Worm (Caenorhabditis elegans) whole organism, L1 larva: ENCODE data around the gene lin-2.

Experiments
- C04F5.9 ChIP-seq: sonication (generic microtip); optimal IDR thresholded peaks from 2 replicates; lab custom pipeline; 2016; ENCODE audit warnings: missing genetic modification characterization, missing compliant biosample characterization
- C34B4.2 ChIP-seq: sonication (generic microtip); optimal IDR thresholded peaks from 2 replicates; lab custom pipeline; 2017; ENCODE audit warnings: mild to moderate bottlenecking, missing genetic modification characterization, missing compliant biosample characterization
- alr-1 ChIP-seq: fragments of 200-800 bp; sonication (Bioruptor generic); optimal IDR thresholded peaks from 2 replicates; lab custom pipeline; 2018; ENCODE audit warnings: borderline replicate concordance, mild to moderate bottlenecking, missing genetic modification characterization, missing compliant biosample characterization
- aly-2 ChIP-seq: fragments of 150-350 bp; optimal IDR thresholded peaks from 2 replicates; lab custom pipeline; 2014; ENCODE audit warnings: missing biosample characterization, missing genetic modification characterization
- blmp-1 ChIP-seq: fragments of 150-350 bp; optimal IDR thresholded peaks from 2 replicates; lab custom pipeline; 2014; ENCODE audit warnings: missing biosample characterization, missing genetic modification characterization
- ceh-63 ChIP-seq: fragments of 200-800 bp; sonication (Bioruptor generic); optimal IDR thresholded peaks from 2 replicates; lab custom pipeline; 2018; ENCODE audit warnings: mild to moderate bottlenecking, missing genetic modification characterization, missing compliant biosample characterization
- ceh-8 ChIP-seq: fragments of 200-800 bp; sonication (Bioruptor generic); optimal IDR thresholded peaks from 2 replicates; lab custom pipeline; 2018; ENCODE audit warnings: mild to moderate bottlenecking, missing genetic modification characterization, moderate library complexity, missing compliant biosample characterization
- ceh-82 ChIP-seq, 3 experiments: fragments of 150-350 bp in 1 of 3; sonication (generic microtip) in 2 of 3; optimal IDR thresholded peaks; 2 replicates each; lab custom pipeline; 2014 to 2017; ENCODE audit warnings: missing biosample characterization in 3 of 3, missing genetic modification characterization in 3 of 3
- ceh-90 ChIP-seq: sonication (generic microtip); optimal IDR thresholded peaks from 2 replicates; lab custom pipeline; 2016; ENCODE audit warnings: missing genetic modification characterization, missing compliant biosample characterization
- ces-1 ChIP-seq: fragments of 150-350 bp; optimal IDR thresholded peaks from 2 replicates; lab custom pipeline; 2014; ENCODE audit warnings: missing biosample characterization, missing genetic modification reagents, missing genetic modification characterization
- dpl-1 ChIP-seq, 3 experiments: fragments of 150-350 bp in 2 of 3; sonication (generic microtip) in 1 of 3; optimal IDR thresholded peaks; 2 replicates each; lab custom pipeline; 2014 to 2017; ENCODE audit warnings: missing biosample characterization in 3 of 3, missing genetic modification characterization in 3 of 3, missing genetic modification reagents in 3 of 3
- dsc-1 ChIP-seq: sonication (generic microtip); optimal IDR thresholded peaks from 2 replicates; lab custom pipeline; 2016; ENCODE audit warnings: mild to moderate bottlenecking, missing genetic modification characterization, missing compliant biosample characterization
- elt-3 ChIP-seq, 6 experiments: fragments of 150-350 bp in 1 of 6; sonication (generic microtip); optimal IDR thresholded peaks; 2 replicates each; lab custom pipeline; 2017 to 2018; ENCODE audit warnings: missing biosample characterization in 6 of 6, missing genetic modification characterization in 6 of 6, inconsistent platforms in 1 of 6
- ets-5 ChIP-seq: fragments of 200-800 bp; sonication (Bioruptor generic); IDR thresholded peaks from 2 replicates; pipeline ENCODE4 v1.3.6; 2022; ENCODE audit warnings: missing genetic modification characterization, missing compliant biosample characterization
- fkh-10 ChIP-seq: sonication (generic microtip); optimal IDR thresholded peaks from 2 replicates; lab custom pipeline; 2017; ENCODE audit warnings: missing biosample characterization, missing genetic modification reagents, missing genetic modification characterization
- fkh-8 ChIP-seq: sonication (generic microtip); optimal IDR thresholded peaks from 2 replicates; lab custom pipeline; 2016; ENCODE audit warnings: mild to moderate bottlenecking, missing genetic modification characterization, missing compliant biosample characterization
- fos-1 ChIP-seq: fragments of 150-350 bp; optimal IDR thresholded peaks from 2 replicates; lab custom pipeline; 2014; ENCODE audit warnings: missing biosample characterization, missing genetic modification characterization
- grh-1 ChIP-seq: fragments of 200-800 bp; sonication (Bioruptor generic); IDR thresholded peaks from 2 replicates; pipeline ENCODE4 v1.3.6; 2022; ENCODE audit warnings: missing genetic modification reagents, missing genetic modification characterization, missing compliant biosample characterization
- hlh-17 ChIP-seq: fragments of 200-800 bp; sonication (Bioruptor generic); optimal IDR thresholded peaks from 2 replicates; lab custom pipeline; 2018; ENCODE audit warnings: missing genetic modification characterization, mild to moderate bottlenecking, missing compliant biosample characterization, moderate library complexity, borderline replicate concordance
- irx-1 ChIP-seq: sonication (generic microtip); optimal IDR thresholded peaks from 2 replicates; lab custom pipeline; 2016; ENCODE audit warnings: missing genetic modification characterization, missing compliant biosample characterization
- isw-1 ChIP-seq: fragments of 200-800 bp; sonication (Bioruptor generic); IDR thresholded peaks from 2 replicates; pipeline ENCODE4 v1.3.6; 2022; ENCODE audit warnings: missing genetic modification characterization, missing compliant biosample characterization
- jun-1 ChIP-seq: fragments of 150-350 bp; optimal IDR thresholded peaks from 2 replicates; lab custom pipeline; 2014; ENCODE audit warnings: missing biosample characterization, missing genetic modification reagents, missing genetic modification characterization
- lin-13 ChIP-seq: fragments of 150-350 bp; optimal IDR thresholded peaks from 2 replicates; lab custom pipeline; 2014; ENCODE audit warnings: missing biosample characterization, missing genetic modification reagents, missing genetic modification characterization
- lin-14 ChIP-seq: fragments of 200-800 bp; sonication (Bioruptor generic); optimal IDR thresholded peaks from 2 replicates; lab custom pipeline; 2018; ENCODE audit warnings: mild to moderate bottlenecking, missing genetic modification characterization, moderate library complexity, missing compliant biosample characterization
- lir-3 ChIP-seq: sonication (generic microtip); optimal IDR thresholded peaks from 2 replicates; lab custom pipeline; 2016; ENCODE audit warnings: mild to moderate bottlenecking, missing genetic modification characterization, moderate library complexity, missing compliant biosample characterization; ENCODE audit not compliant: poor library complexity
- mep-1 ChIP-seq: fragments of 150-350 bp; optimal IDR thresholded peaks from 2 replicates; lab custom pipeline; 2014; ENCODE audit warnings: missing biosample characterization, missing genetic modification characterization
- nhr-11 ChIP-seq: fragments of 150-350 bp; optimal IDR thresholded peaks from 2 replicates; lab custom pipeline; 2014; ENCODE audit warnings: missing biosample characterization, missing genetic modification characterization
- nhr-19 ChIP-seq: fragments of 200-800 bp; sonication (Bioruptor generic); conservative IDR thresholded peaks from 2 replicates; pipeline ENCODE4 v1.3.6; 2022; ENCODE audit warnings: missing genetic modification characterization, missing compliant biosample characterization
- nhr-20 ChIP-seq: sonication (generic microtip); optimal IDR thresholded peaks from 2 replicates; lab custom pipeline; 2016; ENCODE audit warnings: mild to moderate bottlenecking, missing genetic modification characterization, missing compliant biosample characterization
- nhr-47 ChIP-seq: sonication (generic microtip); optimal IDR thresholded peaks from 2 replicates; lab custom pipeline; 2016; ENCODE audit warnings: mild to moderate bottlenecking, missing genetic modification characterization, moderate library complexity, missing compliant biosample characterization
- nhr-76 ChIP-seq: sonication (generic microtip); optimal IDR thresholded peaks from 2 replicates; lab custom pipeline; 2017; ENCODE audit warnings: missing biosample characterization, missing genetic modification characterization
- nhr-84 ChIP-seq: sonication (generic microtip); optimal IDR thresholded peaks from 2 replicates; lab custom pipeline; 2017; ENCODE audit warnings: missing biosample characterization, missing genetic modification characterization
- nhr-85 ChIP-seq: sonication (generic microtip); peaks from one replicate; lab custom pipeline; 2016; ENCODE audit warnings: missing genetic modification characterization, inconsistent platforms, missing compliant biosample characterization
- pqm-1 ChIP-seq: sonication (generic microtip); optimal IDR thresholded peaks from 3 replicates; lab custom pipeline; 2017; ENCODE audit warnings: missing biosample characterization, missing genetic modification characterization
- skn-1 ChIP-seq: fragments of 150-350 bp; optimal IDR thresholded peaks from 2 replicates; lab custom pipeline; 2014; ENCODE audit warnings: missing biosample characterization, missing genetic modification characterization
- snpc-4 ChIP-seq: fragments of 150-350 bp; optimal IDR thresholded peaks from 2 replicates; lab custom pipeline; 2014; ENCODE audit warnings: missing biosample characterization, missing genetic modification characterization
- sox-4 ChIP-seq: sonication (generic microtip); optimal IDR thresholded peaks from 2 replicates; lab custom pipeline; 2016; ENCODE audit warnings: missing genetic modification characterization, missing compliant biosample characterization
- swsn-7 ChIP-seq: sonication (generic microtip); optimal IDR thresholded peaks from 2 replicates; lab custom pipeline; 2016; ENCODE audit warnings: missing genetic modification characterization, missing compliant biosample characterization
- tbx-2 ChIP-seq: sonication (generic microtip); optimal IDR thresholded peaks from 2 replicates; lab custom pipeline; 2016; ENCODE audit warnings: missing genetic modification characterization, missing compliant biosample characterization
- unc-130 ChIP-seq: fragments of 150-350 bp; optimal IDR thresholded peaks from 2 replicates; lab custom pipeline; 2017; ENCODE audit warnings: missing biosample characterization, missing genetic modification characterization, inconsistent platforms
- unc-62 ChIP-seq: fragments of 150-350 bp; optimal IDR thresholded peaks from 2 replicates; lab custom pipeline; 2014; ENCODE audit warnings: missing biosample characterization, missing genetic modification reagents, missing genetic modification characterization
- unc-86 ChIP-seq: sonication (generic microtip); optimal IDR thresholded peaks from 2 replicates; lab custom pipeline; 2016; ENCODE audit warnings: missing genetic modification characterization, missing compliant biosample characterization
- unc-98 ChIP-seq: fragments of 200-800 bp; sonication (Bioruptor generic); IDR thresholded peaks from 2 replicates; pipeline ENCODE4 v1.3.6; 2022; ENCODE audit warnings: missing genetic modification characterization, missing compliant biosample characterization
- vab-15 ChIP-seq: sonication (generic microtip); optimal IDR thresholded peaks from 2 replicates; lab custom pipeline; 2017; ENCODE audit warnings: missing genotype, mild to moderate bottlenecking, missing genetic modification characterization, missing compliant biosample characterization
- zag-1 ChIP-seq: fragments of 150-350 bp; optimal IDR thresholded peaks from 2 replicates; lab custom pipeline; 2014; ENCODE audit warnings: missing biosample characterization, missing genetic modification characterization
- zip-4 ChIP-seq: fragments of 200-800 bp; sonication (Bioruptor generic); optimal IDR thresholded peaks from 2 replicates; lab custom pipeline; 2018; ENCODE audit warnings: mild to moderate bottlenecking, missing genetic modification characterization, moderate library complexity, missing compliant biosample characterization
- ztf-11 ChIP-seq, 2 experiments: sonication (generic microtip); optimal IDR thresholded peaks; 2 replicates each; lab custom pipeline; 2016 to 2017; ENCODE audit warnings: missing genetic modification characterization in 2 of 2, missing biosample characterization in 1 of 2, missing compliant biosample characterization in 1 of 2

Gene lin-2

ce11 chrX:12362951-12363486 lies 50.8 kb downstream of the lin-2 start (continued):
- no peak for TF ChIP-seq C34B4.2 (tag; lab: Kevin White, UChicago)
- TF ChIP-seq aly-2 (tag; lab: Kevin White, UChicago): peak; percentile 99
- peak; percentile 97 for TF ChIP-seq nhr-84 (tag; lab: Kevin White, UChicago)
- TF ChIP-seq unc-62 (GFP tag; lab: Kevin White, UChicago): no peak
- peak; percentile 77 for TF ChIP-seq ceh-63 (GFP tag; lab: Kevin White, UChicago)
- peak; percentile 90 for TF ChIP-seq nhr-76 (tag; lab: Kevin White, UChicago)
- peak; percentile 89 for TF ChIP-seq pqm-1 (tag; lab: Kevin White, UChicago)
- peak; percentile 99 for TF ChIP-seq jun-1 (tag; lab: Kevin White, UChicago)
- peak; percentile 93 for TF ChIP-seq snpc-4
- TF ChIP-seq nhr-20: peak; percentile 98
- TF ChIP-seq unc-98 (GFP tag; lab: Robert Waterston, UW): peak; percentile 68
- TF ChIP-seq ceh-90 (tag; lab: Kevin White, UChicago): peak; percentile 15
- TF ChIP-seq lir-3: peak; percentile 94
- peak; percentile 100 for TF ChIP-seq mep-1
- TF ChIP-seq alr-1 (tag; lab: Kevin White, UChicago): no peak
- TF ChIP-seq isw-1 (GFP tag; lab: Robert Waterston, UW): peak; percentile 82
- peak; percentile 99 for TF ChIP-seq nhr-47 (tag; lab: Kevin White, UChicago)
- TF ChIP-seq ztf-11 (tag; optimal IDR thresholded peaks at IDR 0.05; lab: Kevin White, UChicago): peak; percentile 49 to 89
- TF ChIP-seq nhr-19 (GFP tag; lab: Robert Waterston, UW): peak; percentile 97
- TF ChIP-seq blmp-1 (tag; lab: Kevin White, UChicago): peak; percentile 54
- TF ChIP-seq skn-1 (tag; lab: Kevin White, UChicago): peak; percentile 98
- no peak for TF ChIP-seq unc-130 (tag; lab: Kevin White, UChicago)
- peak; percentile 96 for TF ChIP-seq lin-13 (GFP tag; lab: Kevin White, UChicago)
- TF ChIP-seq dsc-1 (tag; lab: Kevin White, UChicago): peak; percentile 100
- TF ChIP-seq fkh-8 (tag; lab: Kevin White, UChicago): peak; percentile 94
- TF ChIP-seq grh-1: peak; percentile 92
- TF ChIP-seq ceh-8: peak; percentile 96
- peak; percentile 4 for TF ChIP-seq vab-15 (tag; lab: Kevin White, UChicago)
- TF ChIP-seq sox-4: peak; percentile 99
- peak; percentile 100 for TF ChIP-seq nhr-11 (tag; lab: Kevin White, UChicago)
- peak; percentile 98 for TF ChIP-seq swsn-7
- peak; percentile 84 for TF ChIP-seq zag-1 (tag; lab: Kevin White, UChicago)
- TF ChIP-seq ces-1 (GFP tag; lab: Kevin White, UChicago): peak; percentile 58
- TF ChIP-seq elt-3 (tag; optimal IDR thresholded peaks at IDR 0.05; lab: Kevin White, UChicago): peak in 4 of 6 experiments; percentile 54 to 100 (median 89)
- peak; percentile 93 for TF ChIP-seq C04F5.9 (tag; lab: Kevin White, UChicago)
- TF ChIP-seq hlh-17 (GFP tag; lab: Kevin White, UChicago): no peak
- TF ChIP-seq nhr-85: peak; percentile 98
- TF ChIP-seq fkh-10 (GFP tag; lab: Kevin White, UChicago): peak; percentile 99
- TF ChIP-seq zip-4 (GFP tag; lab: Kevin White, UChicago): peak; percentile 94
- TF ChIP-seq irx-1 (tag; lab: Kevin White, UChicago): peak; percentile 99
- peak; percentile 99 for TF ChIP-seq fos-1 (tag; lab: Kevin White, UChicago)
- TF ChIP-seq dpl-1 (GFP tag; optimal IDR thresholded peaks at IDR 0.05; lab: Kevin White, UChicago): peak; percentile 55 to 67 (median 65)
- TF ChIP-seq tbx-2 (tag; lab: Kevin White, UChicago): peak; percentile 98
- peak; percentile 96 for TF ChIP-seq lin-14 (GFP tag; lab: Kevin White, UChicago)
- no peak for TF ChIP-seq ets-5 (GFP tag; lab: Robert Waterston, UW)
- TF ChIP-seq unc-86 (tag; lab: Kevin White, UChicago): peak; percentile 66
- peak; percentile 90 to 97 (median 97) for TF ChIP-seq ceh-82 (tag; optimal IDR thresholded peaks at IDR 0.05; lab: Kevin White, UChicago)
